Fruit fly (Drosophila melanogaster) whole organism, embryonic: Measurements from ENCODE around the gene CG43675.

Source experiments
- Abd-B ChIP-seq: fragments of 200-800 bp; sonication (Bioruptor generic); optimal IDR thresholded peaks from 2 replicates; lab custom pipeline; 2018; ENCODE audit warnings: missing biosample characterization, mild to moderate bottlenecking, missing genetic modification characterization, moderate library complexity
- Antp ChIP-seq: fragments of 200-800 bp; sonication (Bioruptor generic); optimal IDR thresholded peaks from 3 replicates; lab custom pipeline; 2016; ENCODE audit warnings: missing biosample characterization, missing genetic modification characterization
- Asciz ChIP-seq: fragments of 200-800 bp; sonication (Bioruptor generic); optimal IDR thresholded peaks from 2 replicates; lab custom pipeline; 2017; ENCODE audit warnings: missing biosample characterization, mild to moderate bottlenecking, missing genetic modification characterization, missing genetic modification reagents
- Atf3 ChIP-seq: fragments of 200-800 bp; sonication (Bioruptor generic); optimal IDR thresholded peaks from 3 replicates; lab custom pipeline; 2016; ENCODE audit warnings: missing biosample characterization, missing genetic modification characterization
- Blimp-1 ChIP-seq: fragments of 200-800 bp; sonication (Bioruptor generic); optimal IDR thresholded peaks from 3 replicates; lab custom pipeline; 2018; ENCODE audit warnings: missing biosample characterization, missing genetic modification characterization, mild to moderate bottlenecking, moderate library complexity, missing genetic modification reagents
- Bteb2 ChIP-seq: fragments of 200-800 bp; sonication (Bioruptor generic); optimal IDR thresholded peaks from 2 replicates; lab custom pipeline; 2016; ENCODE audit warnings: missing biosample characterization, missing genetic modification characterization
- C15 ChIP-seq: fragments of 200-800 bp; sonication (Bioruptor generic); IDR thresholded peaks from 3 replicates; pipeline ENCODE4 v1.3.6; 2022; ENCODE audit warnings: missing biosample characterization, missing genetic modification characterization
- CG10267 ChIP-seq: fragments of 200-800 bp; sonication (Bioruptor generic); optimal IDR thresholded peaks from 2 replicates; lab custom pipeline; 2018; ENCODE audit warnings: missing biosample characterization, mild to moderate bottlenecking, missing genetic modification characterization, moderate library complexity
- CG11085 ChIP-seq: fragments of 200-800 bp; sonication (Bioruptor generic); IDR thresholded peaks from 2 replicates; pipeline ENCODE4 v1.3.6; 2022; ENCODE audit warnings: missing biosample characterization, missing genetic modification characterization
- CG12299 ChIP-seq: fragments of 200-800 bp; sonication (Bioruptor generic); optimal IDR thresholded peaks from 2 replicates; lab custom pipeline; 2018; ENCODE audit warnings: missing biosample characterization, mild to moderate bottlenecking, missing genetic modification characterization
- CG12659 ChIP-seq: fragments of 200-800 bp; sonication (Bioruptor generic); optimal IDR thresholded peaks from 3 replicates; lab custom pipeline; 2017; ENCODE audit warnings: mild to moderate bottlenecking, missing biosample characterization, missing genetic modification reagents, missing genetic modification characterization
- CG13624 ChIP-seq: fragments of 200-800 bp; sonication (Bioruptor generic); optimal IDR thresholded peaks from 2 replicates; lab custom pipeline; 2016; ENCODE audit warnings: missing biosample characterization, missing genetic modification characterization
- CG16813 ChIP-seq: fragments of 200-800 bp; sonication (Bioruptor generic); IDR thresholded peaks from 3 replicates; pipeline ENCODE4 v1.3.6; 2022; ENCODE audit warnings: missing biosample characterization, missing genetic modification characterization; ENCODE audit not compliant: partially characterized antibody
- CG17328 ChIP-seq: fragments of 200-800 bp; sonication (Bioruptor generic); IDR thresholded peaks from 2 replicates; pipeline ENCODE4 v1.3.6; 2022; ENCODE audit warnings: missing biosample characterization, missing genetic modification characterization
- CG17612 ChIP-seq: fragments of 200-800 bp; sonication (Bioruptor generic); IDR thresholded peaks from 2 replicates; pipeline ENCODE4 v1.3.6; 2022; ENCODE audit warnings: missing biosample characterization, missing genetic modification characterization
- CG17802 ChIP-seq: fragments of 200-800 bp; sonication (Bioruptor generic); optimal IDR thresholded peaks from 2 replicates; lab custom pipeline; 2018; ENCODE audit warnings: missing biosample characterization, mild to moderate bottlenecking, missing genetic modification characterization, moderate library complexity
- CG2712 ChIP-seq: fragments of 200-800 bp; optimal IDR thresholded peaks from 3 replicates; lab custom pipeline; 2019; ENCODE audit warnings: missing biosample characterization, mild to moderate bottlenecking, missing genetic modification characterization, moderate library complexity
- CG4424 ChIP-seq: fragments of 200-800 bp; sonication (Bioruptor generic); optimal IDR thresholded peaks from 3 replicates; lab custom pipeline; 2016; ENCODE audit warnings: missing biosample characterization, missing genetic modification characterization
- CG4707 ChIP-seq: fragments of 200-800 bp; sonication (Bioruptor generic); optimal IDR thresholded peaks from 2 replicates; lab custom pipeline; 2018; ENCODE audit warnings: missing biosample characterization, mild to moderate bottlenecking, missing genetic modification characterization, moderate library complexity
- CG4730 ChIP-seq: fragments of 200-800 bp; sonication (Bioruptor generic); IDR thresholded peaks from 2 replicates; pipeline ENCODE4 v1.3.6; 2022; ENCODE audit warnings: missing biosample characterization, missing genetic modification characterization
- CG6175 ChIP-seq: fragments of 200-800 bp; sonication (Bioruptor generic); IDR thresholded peaks from 3 replicates; pipeline ENCODE4 v1.3.6; 2022; ENCODE audit warnings: missing biosample characterization, missing genetic modification characterization
- CG8089 ChIP-seq: fragments of 200-800 bp; sonication (Bioruptor generic); optimal IDR thresholded peaks from 3 replicates; lab custom pipeline; 2016; ENCODE audit warnings: missing biosample characterization, missing genetic modification characterization
- CG8359 ChIP-seq: fragments of 200-800 bp; sonication (Bioruptor generic); optimal IDR thresholded peaks from 2 replicates; lab custom pipeline; 2017; ENCODE audit warnings: missing biosample characterization, mild to moderate bottlenecking, missing genetic modification characterization, borderline replicate concordance
- Dref ChIP-seq: fragments of 200-800 bp; sonication (Bioruptor generic); IDR thresholded peaks from 2 replicates; pipeline ENCODE4 v1.3.6; 2022; ENCODE audit warnings: missing biosample characterization, missing genetic modification characterization
- Drgx ChIP-seq: fragments of 200-800 bp; sonication (Bioruptor generic); IDR thresholded peaks from 2 replicates; pipeline ENCODE4 v1.3.6; 2022; ENCODE audit warnings: missing biosample characterization, missing genetic modification characterization
- Fer2 ChIP-seq: fragments of 200-800 bp; sonication (Bioruptor generic); optimal IDR thresholded peaks from 2 replicates; lab custom pipeline; 2018; ENCODE audit warnings: missing biosample characterization, mild to moderate bottlenecking, missing genetic modification characterization, moderate library complexity
- HLHmδ ChIP-seq: fragments of 200-800 bp; sonication (Bioruptor generic); optimal IDR thresholded peaks from 2 replicates; lab custom pipeline; 2018; ENCODE audit warnings: missing biosample characterization, mild to moderate bottlenecking, missing genetic modification characterization, moderate library complexity
- HmgD ChIP-seq: fragments of 200-800 bp; sonication (Bioruptor generic); optimal IDR thresholded peaks from 3 replicates; lab custom pipeline; 2016; ENCODE audit warnings: missing biosample characterization, missing genetic modification characterization
- Lpt ChIP-seq: fragments of >200 bp; optimal IDR thresholded peaks from 2 replicates; lab custom pipeline; 2018; ENCODE audit warnings: missing biosample characterization, missing genetic modification characterization
- MBD-R2 ChIP-seq: fragments of 200-800 bp; sonication (Bioruptor generic); IDR thresholded peaks from 2 replicates; pipeline ENCODE4 v1.3.6; 2022; ENCODE audit warnings: missing biosample characterization, missing genetic modification characterization
- MTF-1 ChIP-seq: fragments of 200-800 bp; sonication (Bioruptor generic); optimal IDR thresholded peaks from 2 replicates; lab custom pipeline; 2018; ENCODE audit warnings: missing biosample characterization, mild to moderate bottlenecking, missing genetic modification characterization, borderline replicate concordance
- Myb ChIP-seq: fragments of 200-800 bp; sonication (Bioruptor generic); optimal IDR thresholded peaks from 2 replicates; lab custom pipeline; 2016; ENCODE audit warnings: missing biosample characterization, missing genetic modification characterization
- NC2β ChIP-seq: fragments of 200-800 bp; sonication (Bioruptor generic); optimal IDR thresholded peaks from 2 replicates; lab custom pipeline; 2016; ENCODE audit warnings: missing biosample characterization, missing genetic modification characterization
- Scr ChIP-seq: fragments of 200-800 bp; sonication (Bioruptor generic); IDR thresholded peaks from 2 replicates; pipeline ENCODE4 v1.3.6; 2022; ENCODE audit warnings: missing biosample characterization, missing genetic modification characterization; ENCODE audit not compliant: partially characterized antibody
- Six4 ChIP-seq: fragments of 200-800 bp; sonication (Bioruptor generic); optimal IDR thresholded peaks from 2 replicates; lab custom pipeline; 2016; ENCODE audit warnings: missing biosample characterization, missing genetic modification characterization
- Sox100B ChIP-seq: fragments of 200-800 bp; sonication (Bioruptor generic); optimal IDR thresholded peaks from 3 replicates; lab custom pipeline; 2018; ENCODE audit warnings: missing biosample characterization, mild to moderate bottlenecking, missing genetic modification characterization
- Vsx1 ChIP-seq: fragments of 200-800 bp; sonication (Bioruptor generic); optimal IDR thresholded peaks from 2 replicates; lab custom pipeline; 2017; ENCODE audit warnings: missing biosample characterization, mild to moderate bottlenecking, missing genetic modification characterization, missing genetic modification reagents
- Xbp1 ChIP-seq: fragments of 200-800 bp; sonication (Bioruptor generic); optimal IDR thresholded peaks from 3 replicates; lab custom pipeline; 2016; ENCODE audit warnings: missing biosample characterization, mild to moderate bottlenecking, missing genetic modification characterization
- bsh ChIP-seq, 2 experiments: fragments of 200-800 bp; sonication (Bioruptor generic); optimal IDR thresholded peaks; 2 replicates each; lab custom pipeline; 2017 to 2018; ENCODE audit warnings: mild to moderate bottlenecking in 2 of 2, missing biosample characterization in 2 of 2, missing genetic modification characterization in 2 of 2, moderate library complexity in 1 of 2
- disco-r ChIP-seq: fragments of 200-800 bp; sonication (Bioruptor generic); optimal IDR thresholded peaks from 2 replicates; lab custom pipeline; 2016; ENCODE audit warnings: missing biosample characterization, missing genetic modification characterization
- emc ChIP-seq: fragments of 200-800 bp; sonication (Bioruptor generic); optimal IDR thresholded peaks from 2 replicates; lab custom pipeline; 2016; ENCODE audit warnings: missing biosample characterization, missing genetic modification characterization
- hkb ChIP-seq, 2 experiments: fragments of 200-800 bp in 1 of 2; fragments of >200 bp in 1 of 2; sonication (Bioruptor generic) in 1 of 2; IDR thresholded peaks in 1 of 2; optimal IDR thresholded peaks in 1 of 2; 2 replicates each; pipeline versions ENCODE4 v1.3.6 to Lab custom; 2017 to 2022; ENCODE audit warnings: missing biosample characterization in 1 of 2, missing genetic modification characterization in 1 of 2
- luna ChIP-seq: fragments of 200-800 bp; sonication (Bioruptor generic); optimal IDR thresholded peaks from 2 replicates; lab custom pipeline; 2016; ENCODE audit warnings: missing biosample characterization, missing genetic modification characterization
- nom ChIP-seq: fragments of 200-800 bp; sonication (Bioruptor generic); optimal IDR thresholded peaks from 2 replicates; lab custom pipeline; 2017; ENCODE audit warnings: missing biosample characterization, missing genetic modification characterization, mild to moderate bottlenecking, moderate library complexity, missing genetic modification reagents
- org-1 ChIP-seq: fragments of 200-800 bp; sonication (Bioruptor generic); optimal IDR thresholded peaks from 2 replicates; lab custom pipeline; 2017; ENCODE audit warnings: missing biosample characterization, missing genetic modification characterization
- schlank ChIP-seq: fragments of 200-800 bp; sonication (Bioruptor generic); optimal IDR thresholded peaks from 2 replicates; lab custom pipeline; 2018; ENCODE audit warnings: missing biosample characterization, mild to moderate bottlenecking, missing genetic modification characterization
- shn ChIP-seq: fragments of 200-800 bp; sonication (Bioruptor generic); optimal IDR thresholded peaks from 3 replicates; lab custom pipeline; 2016; ENCODE audit warnings: missing biosample characterization, missing genetic modification characterization
- sim ChIP-seq: fragments of 200-800 bp; sonication (Bioruptor generic); IDR thresholded peaks from 2 replicates; pipeline ENCODE4 v1.3.6; 2022; ENCODE audit warnings: missing biosample characterization, missing genetic modification characterization
- tx ChIP-seq: fragments of 200-800 bp; sonication (Bioruptor generic); optimal IDR thresholded peaks from 2 replicates; lab custom pipeline; 2016; ENCODE audit warnings: missing biosample characterization, missing genetic modification characterization
- vnd ChIP-seq: fragments of 200-800 bp; sonication (Bioruptor generic); IDR thresholded peaks from 3 replicates; pipeline ENCODE4 v1.3.6; 2022; ENCODE audit warnings: missing biosample characterization, missing genetic modification characterization; ENCODE audit not compliant: partially characterized antibody

Gene CG43675

DNA sequence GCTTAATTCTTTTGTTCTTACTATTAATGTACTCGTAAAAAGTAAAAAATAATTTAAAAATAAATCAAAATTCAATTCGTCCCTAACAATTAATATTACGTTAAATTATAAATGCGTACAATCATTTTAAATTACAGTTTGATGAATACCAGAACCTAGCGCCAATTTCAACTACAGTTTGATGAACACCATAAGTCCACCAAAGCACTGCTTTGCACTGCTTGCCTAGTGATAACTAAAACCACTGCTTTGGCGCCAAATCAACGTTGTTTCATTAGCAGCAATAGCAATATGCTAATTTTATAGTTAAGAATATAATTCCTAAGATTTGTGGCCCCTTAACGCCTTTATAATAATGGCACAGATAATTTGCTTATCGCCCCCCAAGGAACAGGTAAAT is 26.5 kb upstream of the CG43675 start (continued):
- TF ChIP-seq CG17612 (GFP tag; lab: Robert Waterston, UW) = no peak
- TF ChIP-seq NC2β = no peak
- no peak for TF ChIP-seq luna (GFP tag; lab: Kevin White, UChicago)
- no peak for TF ChIP-seq Atf3 (GFP tag; lab: Kevin White, UChicago)
- no peak for TF ChIP-seq CG8089 (GFP tag; lab: Kevin White, UChicago)
- no peak for TF ChIP-seq Blimp-1 (GFP tag; lab: Kevin White, UChicago)
- no peak for TF ChIP-seq Fer2 (tag; lab: Kevin White, UChicago)
- no peak for TF ChIP-seq Abd-B (GFP tag; lab: Kevin White, UChicago)
- TF ChIP-seq Sox100B = no peak
- TF ChIP-seq CG13624 (GFP tag; lab: Kevin White, UChicago) = peak; percentile 40
- no peak for TF ChIP-seq Six4 (GFP tag; lab: Kevin White, UChicago)
- TF ChIP-seq CG4424 (GFP tag; lab: Kevin White, UChicago) = no peak
- no peak for TF ChIP-seq Scr (GFP tag; lab: Robert Waterston, UW)
- TF ChIP-seq HmgD (GFP tag; lab: Kevin White, UChicago) = peak; percentile 80
- no peak for TF ChIP-seq CG17328
- TF ChIP-seq CG16813 (GFP tag; lab: Robert Waterston, UW) = no peak
- no peak for TF ChIP-seq sim (GFP tag; lab: Robert Waterston, UW)
- TF ChIP-seq Lpt (GFP tag; lab: Kevin White, UChicago) = no peak
- TF ChIP-seq Antp (GFP tag; lab: Kevin White, UChicago) = no peak
- TF ChIP-seq C15 = no peak
- TF ChIP-seq Vsx1 = no peak
- no peak for TF ChIP-seq CG2712 (tag; lab: Kevin White, UChicago)
- TF ChIP-seq Xbp1 = peak; percentile 8
- TF ChIP-seq Dref = peak; percentile 36; the same call in 1 of the 2 replicates
- TF ChIP-seq disco-r (GFP tag; lab: Kevin White, UChicago) = no peak
- TF ChIP-seq CG11085 (GFP tag; lab: Robert Waterston, UW) = no peak
- TF ChIP-seq CG17802 = no peak
- no peak for TF ChIP-seq CG6175
- no peak for TF ChIP-seq org-1 (GFP tag; lab: Kevin White, UChicago)
- no peak for TF ChIP-seq Asciz (GFP tag; lab: Kevin White, UChicago)
- no peak for TF ChIP-seq emc (GFP tag; lab: Kevin White, UChicago)
- TF ChIP-seq Bteb2 (GFP tag; lab: Kevin White, UChicago) = no peak
- no peak for TF ChIP-seq CG4707
- TF ChIP-seq MBD-R2 (GFP tag; lab: Robert Waterston, UW) = peak; percentile 31; the same call in 1 of the 2 replicates
- no peak for TF ChIP-seq schlank
- TF ChIP-seq CG10267 (tag; lab: Kevin White, UChicago) = no peak
- no peak for TF ChIP-seq MTF-1 (GFP tag; lab: Kevin White, UChicago)
- TF ChIP-seq Myb (GFP tag; lab: Kevin White, UChicago) = peak; percentile 47
- TF ChIP-seq hkb (optimal IDR thresholded peaks at IDR 0.05; lab: Kevin White, UChicago) = no peak
- TF ChIP-seq hkb (GFP tag; IDR thresholded peaks at IDR 0.05; lab: Robert Waterston, UW) = no peak
- TF ChIP-seq Drgx (GFP tag; lab: Robert Waterston, UW) = no peak
- no peak for TF ChIP-seq CG4730 (GFP tag; lab: Robert Waterston, UW)
- TF ChIP-seq shn (GFP tag; lab: Kevin White, UChicago) = no peak
- no peak for TF ChIP-seq CG8359
- no peak for TF ChIP-seq CG12299 (tag; lab: Kevin White, UChicago)
- TF ChIP-seq vnd (GFP tag; lab: Robert Waterston, UW) = no peak
- peak; percentile 1 for TF ChIP-seq CG12659 (GFP tag; lab: Kevin White, UChicago)
- no peak for TF ChIP-seq nom (GFP tag; lab: Kevin White, UChicago)
- no peak for TF ChIP-seq bsh (GFP tag; optimal IDR thresholded peaks at IDR 0.05; lab: Kevin White, UChicago)
- TF ChIP-seq HLHmδ (GFP tag; lab: Kevin White, UChicago) = no peak
- no peak for TF ChIP-seq tx (GFP tag; lab: Kevin White, UChicago)
